Worm (Caenorhabditis elegans): Measurements from ENCODE around the gene nipa-1.

nipa-1 gene

DNA sequence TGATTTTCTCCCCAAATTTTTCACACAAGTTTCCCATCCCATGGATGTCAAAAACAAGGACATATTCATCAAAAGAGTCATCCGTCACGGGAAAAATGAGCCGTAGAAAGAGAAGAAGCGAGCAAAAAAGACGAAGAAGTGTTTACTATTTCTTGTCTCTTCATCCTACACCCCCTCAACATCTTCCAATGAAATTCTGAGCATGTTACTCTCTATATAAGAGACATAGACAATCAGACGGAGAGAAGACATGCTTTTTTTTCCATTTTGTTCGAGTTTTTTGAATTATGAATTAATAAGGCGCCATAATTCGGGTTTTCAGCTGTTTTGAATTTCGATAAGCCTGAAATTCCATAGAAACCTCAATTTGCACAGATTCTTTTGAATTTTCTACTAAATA is 30.8 kb downstream of the nipa-1 start:
- TF ChIP-seq nhr-11 (tag; optimal IDR thresholded peaks at IDR 0.05) (no peak), hpl-2 (GFP tag; optimal IDR thresholded peaks at IDR 0.05) (no peak), efl-1 (optimal IDR thresholded peaks at IDR 0.05) (no peak), efl-1 (GFP tag; optimal IDR thresholded peaks at IDR 0.05 in 1 of 2) (peak in 1 of 2 experiments; percentile 1), lsy-2 (tag; optimal IDR thresholded peaks at IDR 0.05) (peak in 1 of 2 experiments; percentile 28), hlh-17 (GFP tag; optimal IDR thresholded peaks at IDR 0.05; ENCODE audit: borderline replicate concordance) (no peak), lin-14 (GFP tag; optimal IDR thresholded peaks at IDR 0.05) (peak; percentile 72), ceh-82 (tag; optimal IDR thresholded peaks at IDR 0.05) (peak in 1 of 3 experiments; percentile 11)

DNA sequence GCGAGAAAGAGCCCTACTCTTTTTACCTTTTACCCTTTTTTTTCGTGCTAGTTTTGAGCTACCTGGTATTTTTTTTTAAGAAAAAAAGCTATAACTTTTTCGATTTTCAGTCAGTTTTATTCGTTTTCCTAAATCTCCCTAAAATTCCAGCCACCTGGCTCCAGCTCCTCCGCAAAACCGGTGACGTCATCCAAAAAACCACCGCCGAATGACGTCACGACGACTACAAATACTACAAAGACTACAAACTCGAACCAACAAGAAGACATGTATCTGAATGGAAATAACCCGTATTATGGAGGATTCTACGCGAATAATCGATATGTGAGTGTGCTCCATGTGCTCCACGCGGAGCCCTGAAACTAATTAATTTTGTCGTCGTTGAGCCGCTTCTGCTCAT is 32.2 kb downstream of the nipa-1 start:
- TF ChIP-seq ceh-82 (tag; optimal IDR thresholded peaks at IDR 0.05), result no peak
- TF ChIP-seq fkh-10 (GFP tag; optimal IDR thresholded peaks at IDR 0.05), result no peak
- TF ChIP-seq tlp-1 (tag; optimal IDR thresholded peaks at IDR 0.05), result no peak

DNA sequence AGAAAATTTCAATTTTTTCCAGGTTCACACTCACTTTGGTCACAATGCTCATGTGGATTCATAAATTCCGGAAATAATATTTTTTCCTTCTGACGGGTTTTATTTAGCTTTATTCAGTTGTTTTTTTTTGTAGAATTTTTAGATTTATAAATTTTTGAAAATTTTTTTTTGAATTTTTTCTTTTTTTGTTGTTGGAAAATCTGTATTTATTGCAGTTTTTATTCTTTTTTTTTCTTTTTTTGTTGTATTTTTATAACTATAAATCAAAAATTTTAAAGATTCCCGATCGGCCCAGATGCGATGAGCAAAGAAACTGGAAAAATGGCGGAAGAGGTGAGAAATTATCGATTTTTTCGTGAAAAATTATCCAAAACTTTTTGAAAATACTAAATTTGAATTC is 35.4 kb downstream of the nipa-1 start, which contains the start of gene ccep-135:
Gene ccep-135, plus strand, starts transcription at position 301 of the 400 bp plus-strand sequence.
- TF ChIP-seq ets-5 (GFP tag; IDR thresholded peaks at IDR 0.05) (no peak), unc-130 (tag; optimal IDR thresholded peaks at IDR 0.05) (no peak), zag-1 (tag; optimal IDR thresholded peaks at IDR 0.05) (no peak), aha-1 (tag; optimal IDR thresholded peaks at IDR 0.05) (no peak), F16B12.6 (tag; optimal IDR thresholded peaks at IDR 0.05) (no peak), nhr-19 (GFP tag; conservative IDR thresholded peaks at IDR 0.05) (no peak), tbx-2 (tag; optimal IDR thresholded peaks at IDR 0.05) (no peak), hlh-4 (tag; optimal IDR thresholded peaks at IDR 0.05) (no peak), nhr-28 (tag; optimal IDR thresholded peaks at IDR 0.05) (no peak), mab-9 (GFP tag; IDR thresholded peaks at IDR 0.05) (no peak), egl-27 (tag; optimal IDR thresholded peaks at IDR 0.05) (no peak), xbp-1 (tag; optimal IDR thresholded peaks at IDR 0.05) (no peak), mdl-1 (tag; optimal IDR thresholded peaks at IDR 0.05) (no peak), swsn-7 (tag; optimal IDR thresholded peaks at IDR 0.05) (no peak), C16A3.4 (tag; optimal IDR thresholded peaks at IDR 0.05) (no peak)

DNA sequence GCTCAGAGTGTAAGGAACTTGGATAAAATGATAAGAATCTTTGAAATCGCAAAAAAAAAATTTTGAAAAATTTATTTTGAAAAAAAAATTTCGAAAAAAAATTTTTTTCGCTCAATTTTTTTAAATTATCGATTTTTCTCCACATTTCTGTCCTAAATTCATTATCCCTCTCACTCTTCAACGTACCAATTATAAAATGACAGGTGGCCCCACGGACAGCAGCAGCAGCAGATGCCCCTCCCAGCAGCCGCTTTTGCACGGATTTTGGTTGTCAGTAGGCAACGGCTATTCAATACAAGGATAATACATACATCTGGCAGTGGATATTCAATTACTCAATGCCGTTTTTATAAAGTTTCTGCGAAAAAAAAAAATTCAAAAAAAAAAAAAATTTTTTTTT is 40.5 kb downstream of the nipa-1 start, which contains the start of gene sft-1:
Gene sft-1, plus strand, starts transcription at position 201 of the 400 bp plus-strand sequence.
- TF ChIP-seq lin-15B (tag; optimal IDR thresholded peaks at IDR 0.05) (no peak), efl-1 (optimal IDR thresholded peaks at IDR 0.05) (no peak), efl-1 (GFP tag; optimal IDR thresholded peaks at IDR 0.05 in 1 of 2) (peak in 1 of 2 experiments; percentile 51)

DNA sequence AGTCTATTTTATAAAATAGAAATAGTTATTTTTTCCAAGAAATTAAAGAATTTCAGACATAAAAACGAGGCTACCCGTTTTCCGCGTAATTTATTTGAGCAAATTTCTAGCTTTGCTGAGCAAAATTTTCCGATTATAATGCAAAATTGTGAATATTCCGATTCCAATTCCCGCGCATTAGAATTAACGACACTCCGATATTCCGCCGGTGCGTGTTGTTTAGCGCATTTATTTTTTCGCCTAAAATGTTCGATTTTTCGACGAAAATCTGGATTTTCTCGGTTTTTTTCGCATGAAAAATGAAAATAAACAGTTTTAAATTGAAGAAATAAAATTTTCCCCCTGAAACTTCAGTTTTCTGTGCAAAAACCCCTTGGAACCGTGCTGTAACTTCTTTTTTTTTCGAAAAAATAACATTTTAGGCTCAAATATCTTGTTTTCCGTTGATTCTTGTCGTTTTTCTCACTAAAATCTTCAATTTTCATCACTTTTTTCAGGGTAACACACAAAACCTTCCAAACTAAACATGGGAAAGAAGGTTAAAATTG is 56.8 kb downstream of the nipa-1 start, which contains the start of gene H06I04.3:
Gene H06I04.3, plus strand, starts transcription at position 498 of the 548 bp plus-strand sequence.
- no peak for TF ChIP-seq egl-27 (tag; optimal IDR thresholded peaks at IDR 0.05)
- TF ChIP-seq jun-1 (tag; optimal IDR thresholded peaks at IDR 0.05), result no peak
- TF ChIP-seq aly-2 (tag; optimal IDR thresholded peaks at IDR 0.05), result no peak
- peak; percentile 45 to 88 for TF ChIP-seq efl-1 (optimal IDR thresholded peaks at IDR 0.05)
- peak; percentile 91 to 99 for TF ChIP-seq efl-1 (GFP tag; optimal IDR thresholded peaks at IDR 0.05 in 1 of 2)
- no peak for TF ChIP-seq efl-3 (GFP tag; optimal IDR thresholded peaks at IDR 0.05)
- TF ChIP-seq nhr-11 (tag; optimal IDR thresholded peaks at IDR 0.05), result no peak
- TF ChIP-seq ceh-8 (GFP tag; optimal IDR thresholded peaks at IDR 0.05), result no peak
- no peak for TF ChIP-seq ceh-88 (GFP tag; IDR thresholded peaks at IDR 0.05)
- TF ChIP-seq lin-35 (GFP tag; optimal IDR thresholded peaks at IDR 0.05), result peak; percentile 83 to 93
- TF ChIP-seq F16B12.6 (tag; optimal IDR thresholded peaks at IDR 0.05), result no peak
- peak; percentile 34 for TF ChIP-seq tbx-2 (tag; optimal IDR thresholded peaks at IDR 0.05)
- peak in 2 of 3 experiments; percentile 27 to 34 for TF ChIP-seq ceh-82 (tag; optimal IDR thresholded peaks at IDR 0.05)
- TF ChIP-seq dpl-1 (GFP tag; optimal IDR thresholded peaks at IDR 0.05), result peak; percentile 77 to 91 (median 85)
- peak; percentile 27 to 79 for TF ChIP-seq lsy-2 (tag; optimal IDR thresholded peaks at IDR 0.05)
- TF ChIP-seq dsc-1 (tag; optimal IDR thresholded peaks at IDR 0.05), result no peak
- TF ChIP-seq unc-130 (tag; optimal IDR thresholded peaks at IDR 0.05), result no peak
- TF ChIP-seq ets-5 (GFP tag; IDR thresholded peaks at IDR 0.05), result no peak
- peak; percentile 28 for TF ChIP-seq skn-1 (tag; optimal IDR thresholded peaks at IDR 0.05)
- TF ChIP-seq blmp-1 (tag; optimal IDR thresholded peaks at IDR 0.05), result peak; percentile 20
- no peak for TF ChIP-seq nhr-85 (tag)
- TF ChIP-seq mep-1 (tag; optimal IDR thresholded peaks at IDR 0.05), result peak; percentile 39
- TF ChIP-seq lin-15B (tag; optimal IDR thresholded peaks at IDR 0.05), result no peak
- no peak for TF ChIP-seq swsn-7 (tag; optimal IDR thresholded peaks at IDR 0.05)

Data from whole organism, L1 larva.